Worm (Caenorhabditis elegans): ENCODE data around the gene Y41E3.18.

The Y41E3.18 gene

DNA sequence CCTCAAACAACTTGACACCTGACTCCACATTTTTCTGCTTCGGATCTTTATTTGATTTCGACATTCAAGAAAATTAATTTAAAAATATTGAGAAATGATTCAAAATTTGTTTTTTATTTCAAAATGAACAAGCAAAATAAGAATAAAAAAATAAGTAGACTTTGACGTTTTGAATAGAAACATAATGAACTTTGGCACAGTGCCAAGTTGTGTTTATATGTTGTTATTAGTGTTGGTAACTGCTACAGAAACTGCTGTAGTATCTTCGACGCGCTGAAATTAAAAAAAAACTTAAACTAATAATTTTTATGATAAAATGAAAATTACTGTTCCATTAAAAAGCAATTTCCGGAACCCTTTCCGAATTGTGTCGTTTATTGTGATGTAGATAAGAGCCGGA lies at the start of gene Y41E3.18:
Gene Y41E3.18 (minus strand): TSS at position 101 of the 400 bp plus-strand sequence.
- no peak for TF ChIP-seq nhr-237 (tag; optimal IDR thresholded peaks at IDR 0.05)
- TF ChIP-seq nhr-28 (tag; optimal IDR thresholded peaks at IDR 0.05): no peak
- no peak for TF ChIP-seq elt-1 (tag; optimal IDR thresholded peaks at IDR 0.05; ENCODE audit: borderline replicate concordance, insufficient read depth)
- TF ChIP-seq snpc-4 (tag; optimal IDR thresholded peaks at IDR 0.05): no peak
- TF ChIP-seq blmp-1 (tag; optimal IDR thresholded peaks at IDR 0.05): no peak
- TF ChIP-seq sptf-1 (tag; optimal IDR thresholded peaks at IDR 0.05): no peak
- no peak for TF ChIP-seq mep-1 (tag; optimal IDR thresholded peaks at IDR 0.05)
- TF ChIP-seq drap-1 (GFP tag; optimal IDR thresholded peaks at IDR 0.05): no peak

DNA sequence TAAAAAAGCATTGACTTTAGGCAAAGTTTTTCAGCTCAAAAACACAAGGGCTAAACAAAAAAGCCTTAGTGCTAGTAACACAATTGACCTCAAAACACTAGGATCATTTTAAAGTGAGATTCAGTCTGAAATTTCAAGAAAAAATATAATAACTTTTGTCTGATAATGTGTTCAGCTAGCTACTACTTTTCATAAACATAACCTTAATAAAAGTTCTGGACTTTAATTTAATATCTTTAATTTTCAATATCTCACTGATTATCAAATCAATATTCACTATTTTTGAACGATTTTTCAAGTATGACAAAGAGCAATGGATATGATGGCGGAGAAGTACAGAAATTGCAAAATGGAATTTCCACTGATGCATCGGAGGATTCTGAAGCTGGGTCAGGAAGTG lies 48.8 kb upstream of the Y41E3.18 start, which contains the start of gene M199.135:
Gene M199.135 (plus strand): TSS at position 301 of the 400 bp plus-strand sequence.
- TF ChIP-seq ztf-11 (tag; optimal IDR thresholded peaks at IDR 0.05) (no peak), ceh-39 (tag; optimal IDR thresholded peaks at IDR 0.05) (no peak), elt-3 (tag; optimal IDR thresholded peaks at IDR 0.05) (no peak), unc-120 (tag; optimal IDR thresholded peaks at IDR 0.05; ENCODE audit: poor library complexity, severe bottlenecking) (no peak), lsy-2 (tag; optimal IDR thresholded peaks at IDR 0.05) (no peak), mab-5 (tag; optimal IDR thresholded peaks at IDR 0.05) (no peak), snpc-4 (tag; optimal IDR thresholded peaks at IDR 0.05) (no peak), ces-1 (GFP tag; optimal IDR thresholded peaks at IDR 0.05) (no peak), unc-39 (tag; optimal IDR thresholded peaks at IDR 0.05) (no peak), ceh-83 (GFP tag; optimal IDR thresholded peaks at IDR 0.05) (no peak), sptf-1 (tag; optimal IDR thresholded peaks at IDR 0.05) (no peak), lin-13 (tag; optimal IDR thresholded peaks at IDR 0.05) (no peak), ham-2 (GFP tag; optimal IDR thresholded peaks at IDR 0.05) (no peak), nhr-12 (tag; optimal IDR thresholded peaks at IDR 0.05) (no peak), tbx-8 (GFP tag; optimal IDR thresholded peaks at IDR 0.05) (no peak), mls-2 (tag; optimal IDR thresholded peaks at IDR 0.05) (no peak), hlh-1 (tag; optimal IDR thresholded peaks at IDR 0.05) (no peak), sem-2 (GFP tag; optimal IDR thresholded peaks at IDR 0.05) (no peak)

ce11 chrIV:15113117-15113516 lies 47.6 kb upstream of the Y41E3.18 start, which contains the start of gene M199.134:
Gene M199.134 (minus strand): TSS chrIV:15113217.
- TF ChIP-seq zip-8 (tag; optimal IDR thresholded peaks at IDR 0.05) (no peak), mls-2 (tag; optimal IDR thresholded peaks at IDR 0.05) (no peak), elt-1 (tag; optimal IDR thresholded peaks at IDR 0.05; ENCODE audit: borderline replicate concordance, insufficient read depth) (no peak), M03D4.4 (tag; optimal IDR thresholded peaks at IDR 0.05) (no peak), mab-5 (tag; optimal IDR thresholded peaks at IDR 0.05) (no peak), snpc-4 (tag; optimal IDR thresholded peaks at IDR 0.05) (no peak), drap-1 (GFP tag; optimal IDR thresholded peaks at IDR 0.05) (no peak), nhr-237 (tag; optimal IDR thresholded peaks at IDR 0.05) (no peak), ztf-11 (tag; optimal IDR thresholded peaks at IDR 0.05) (no peak), sptf-1 (tag; optimal IDR thresholded peaks at IDR 0.05) (no peak), tbx-8 (GFP tag; optimal IDR thresholded peaks at IDR 0.05) (no peak), nhr-76 (tag; optimal IDR thresholded peaks at IDR 0.05) (no peak), sem-2 (GFP tag; optimal IDR thresholded peaks at IDR 0.05) (no peak), nhr-28 (tag; optimal IDR thresholded peaks at IDR 0.05) (no peak)

DNA sequence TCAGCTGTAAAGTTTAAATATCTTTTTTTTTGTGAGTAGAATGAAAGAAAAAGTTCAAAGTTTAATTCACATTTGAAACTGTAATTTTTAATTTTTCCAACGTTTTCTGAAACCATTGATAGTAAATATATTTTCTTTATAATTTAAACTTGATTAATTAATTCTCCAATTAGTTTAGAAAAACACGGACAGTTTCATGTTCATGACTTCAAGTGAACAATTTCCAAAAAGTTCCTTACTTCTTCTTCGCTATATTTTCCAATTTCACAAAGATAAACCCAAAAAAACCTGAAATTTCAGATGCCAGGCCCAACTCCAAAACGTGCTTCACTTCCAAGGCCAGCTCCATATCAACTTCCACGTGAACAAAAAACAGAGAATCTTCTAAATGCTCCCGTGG lies 42.9 kb upstream of the Y41E3.18 start, which contains the start of gene M199.2:
Gene M199.2 (plus strand): TSS at position 301 of the 400 bp plus-strand sequence.
- TF ChIP-seq elt-1 (tag; optimal IDR thresholded peaks at IDR 0.05; ENCODE audit: borderline replicate concordance, insufficient read depth) (no peak), nhr-237 (tag; optimal IDR thresholded peaks at IDR 0.05) (no peak), M03D4.4 (tag; optimal IDR thresholded peaks at IDR 0.05) (no peak), sem-2 (GFP tag; optimal IDR thresholded peaks at IDR 0.05) (no peak), nhr-76 (tag; optimal IDR thresholded peaks at IDR 0.05) (no peak), unc-120 (tag; optimal IDR thresholded peaks at IDR 0.05; ENCODE audit: poor library complexity, severe bottlenecking) (no peak), mls-2 (tag; optimal IDR thresholded peaks at IDR 0.05) (no peak), bed-3 (GFP tag; optimal IDR thresholded peaks at IDR 0.05) (no peak), nhr-28 (tag; optimal IDR thresholded peaks at IDR 0.05) (no peak)

DNA sequence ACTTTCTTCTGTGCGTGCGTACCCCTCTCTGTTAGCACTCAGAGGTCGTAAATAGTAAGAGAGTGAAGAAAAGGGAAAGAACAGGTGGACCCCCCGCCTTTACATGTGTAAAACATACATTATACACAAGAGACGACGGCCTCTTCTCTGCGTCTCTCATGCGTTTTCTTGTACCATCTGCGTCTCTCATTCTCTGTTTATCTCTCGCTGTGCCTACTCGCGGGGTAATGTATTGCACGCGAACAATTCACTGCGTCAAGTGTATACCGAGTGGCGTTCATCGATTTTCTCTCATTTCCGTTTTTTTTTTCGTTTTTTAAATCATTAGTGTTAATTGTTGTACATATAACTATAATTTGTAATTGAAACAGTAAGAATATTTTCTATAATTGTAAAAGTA lies 41.7 kb upstream of the Y41E3.18 start:
- TF ChIP-seq bed-3 (GFP tag; optimal IDR thresholded peaks at IDR 0.05) (no peak), zip-8 (tag; optimal IDR thresholded peaks at IDR 0.05) (no peak), elt-3 (tag; optimal IDR thresholded peaks at IDR 0.05) (no peak), pha-4 (tag; optimal IDR thresholded peaks at IDR 0.05) (no peak), nhr-2 (tag; optimal IDR thresholded peaks at IDR 0.05) (no peak), blmp-1 (tag; optimal IDR thresholded peaks at IDR 0.05) (no peak), mab-5 (tag; optimal IDR thresholded peaks at IDR 0.05) (no peak), mls-2 (tag; optimal IDR thresholded peaks at IDR 0.05) (no peak), ztf-11 (tag; optimal IDR thresholded peaks at IDR 0.05) (no peak), hlh-1 (tag; optimal IDR thresholded peaks at IDR 0.05) (peak; percentile 50), lin-13 (tag; optimal IDR thresholded peaks at IDR 0.05) (peak; percentile 44), nhr-237 (tag; optimal IDR thresholded peaks at IDR 0.05) (no peak), ceh-43 (GFP tag; optimal IDR thresholded peaks at IDR 0.05) (no peak), nhr-28 (tag; optimal IDR thresholded peaks at IDR 0.05) (no peak)
